Worm (Caenorhabditis elegans) whole organism, L4 larva: Measurements from ENCODE around the gene elli-1.
A peak's percentile ranks its signal among the peaks of the same experiment; 100 is the strongest.

ENCODE experiments used
- F44E2.7 ChIP-seq: fragments of 200-800 bp; sonication (Bioruptor generic); IDR thresholded peaks from 2 replicates; pipeline ENCODE4 v2.1.2; 2022; ENCODE audit warnings: missing genetic modification characterization, missing compliant biosample characterization
- Y105C5A.15 ChIP-seq: fragments of 200-800 bp; sonication (Bioruptor generic); IDR thresholded peaks from 2 replicates; pipeline ENCODE4 v1.3.6; 2022; ENCODE audit warnings: missing genetic modification characterization, missing compliant biosample characterization
- aha-1 ChIP-seq: fragments of 150-350 bp; peaks from one replicate; lab custom pipeline; 2014; ENCODE audit warnings: missing biosample characterization, missing genetic modification characterization
- ceh-32 ChIP-seq: sonication (generic microtip); optimal IDR thresholded peaks from 2 replicates; lab custom pipeline; 2016; ENCODE audit warnings: mild to moderate bottlenecking, missing genetic modification characterization, missing compliant biosample characterization; ENCODE audit not compliant: poor library complexity
- ceh-82 ChIP-seq: sonication (generic microtip); optimal IDR thresholded peaks from 2 replicates; lab custom pipeline; 2017; ENCODE audit warnings: missing biosample characterization, missing genetic modification characterization
- duxl-1 ChIP-seq: sonication (generic microtip); optimal IDR thresholded peaks from 2 replicates; lab custom pipeline; 2016; ENCODE audit warnings: mild to moderate bottlenecking, missing genetic modification characterization, moderate library complexity, missing compliant biosample characterization; ENCODE audit not compliant: poor library complexity
- fos-1 ChIP-seq: fragments of 150-350 bp; optimal IDR thresholded peaks from 2 replicates; lab custom pipeline; 2014; ENCODE audit warnings: missing biosample characterization, missing genetic modification characterization
- mep-1 ChIP-seq: fragments of 150-350 bp; sonication (generic microtip); optimal IDR thresholded peaks from 3 replicates; lab custom pipeline; 2014; ENCODE audit warnings: missing biosample characterization, missing genetic modification characterization
- nhr-41 ChIP-seq: fragments of 200-800 bp; sonication (Bioruptor generic); IDR thresholded peaks from 2 replicates; pipeline ENCODE4 v1.3.6; 2022; ENCODE audit warnings: missing genetic modification reagents, missing genetic modification characterization, missing compliant biosample characterization
- php-3 ChIP-seq: fragments of 200-800 bp; sonication (Bioruptor generic); IDR thresholded peaks from 2 replicates; pipeline ENCODE4 v1.3.6; 2022; ENCODE audit warnings: missing genetic modification reagents, missing genetic modification characterization, missing compliant biosample characterization
- unc-62 ChIP-seq, 3 experiments: fragments of 150-350 bp in 1 of 3; sonication (generic microtip); optimal IDR thresholded peaks in 2 of 3; peaks in 1 of 3; 1 replicate in 1 of 3; 2 replicates in 2 of 3; lab custom pipeline; 2014 to 2017; ENCODE audit warnings: missing biosample characterization in 3 of 3, missing genetic modification characterization in 3 of 3, missing genetic modification reagents in 3 of 3, missing genotype in 1 of 3

- TF ChIP-seq fos-1 (tag; lab: Kevin White, UChicago) (no peak), duxl-1 (peak; percentile 2), ceh-82 (tag; lab: Kevin White, UChicago) (no peak), aha-1 (tag; lab: Kevin White, UChicago) (peak; percentile 99), Y105C5A.15 (GFP tag; lab: Robert Waterston, UW) (no peak), mep-1 (tag; lab: Kevin White, UChicago) (peak; percentile 96), nhr-41 (GFP tag; lab: Robert Waterston, UW) (peak; percentile 86; the same call in 1 of the 2 replicates), php-3 (GFP tag; lab: Robert Waterston, UW) (0 out of 2 replicates have a peak, but pooled peaks have one; percentile 51), F44E2.7 (GFP tag; lab: Robert Waterston, UW) (no peak), unc-62 (GFP tag; optimal IDR thresholded peaks at IDR 0.05 in 1 of 2; lab: Kevin White, UChicago) (peak in 1 of 2 experiments; percentile 98), unc-62 (tag; optimal IDR thresholded peaks at IDR 0.05; lab: Kevin White, UChicago) (peak; percentile 95), ceh-32 (tag; lab: Kevin White, UChicago) (peak; percentile 15)
These were observed 40.5 kb upstream of the elli-1 start for ce11 chrIV:8794895-8795665.
